Worm (Caenorhabditis elegans) whole organism, L4 larva: ENCODE measurements around the gene sri-40.

Source experiments
- aly-2 ChIP-seq: sonication (generic microtip); optimal IDR thresholded peaks from 2 replicates; lab custom pipeline; 2018; ENCODE audit warnings: missing biosample characterization, missing genetic modification characterization
- ceh-20 ChIP-seq: fragments of 200-800 bp; sonication (Bioruptor generic); IDR thresholded peaks from 2 replicates; pipeline ENCODE4 v1.3.6; 2022; ENCODE audit warnings: missing genetic modification reagents, missing genetic modification characterization, missing compliant biosample characterization
- ceh-32 ChIP-seq: sonication (generic microtip); optimal IDR thresholded peaks from 2 replicates; lab custom pipeline; 2016; ENCODE audit warnings: mild to moderate bottlenecking, missing genetic modification characterization, missing compliant biosample characterization; ENCODE audit not compliant: poor library complexity
- daf-12 ChIP-seq: fragments of 150-350 bp; optimal IDR thresholded peaks from 2 replicates; lab custom pipeline; 2014; ENCODE audit warnings: missing biosample characterization, missing genetic modification reagents, missing genetic modification characterization
- lin-1 ChIP-seq: fragments of 200-800 bp; sonication (Bioruptor generic); IDR thresholded peaks from 2 replicates; pipeline ENCODE4 v1.3.6; 2022; ENCODE audit warnings: missing genetic modification reagents, missing genetic modification characterization, missing compliant biosample characterization
- lir-3 ChIP-seq: sonication (generic microtip); optimal IDR thresholded peaks from 2 replicates; lab custom pipeline; 2016; ENCODE audit warnings: mild to moderate bottlenecking, missing genetic modification characterization, missing compliant biosample characterization
- mdl-1 ChIP-seq, 2 experiments: fragments of 150-350 bp in 1 of 2; sonication (generic microtip) in 1 of 2; optimal IDR thresholded peaks; 2 replicates each; lab custom pipeline; 2014 to 2017; ENCODE audit warnings: missing biosample characterization in 2 of 2, missing genetic modification characterization in 2 of 2
- nhr-237 ChIP-seq: sonication (generic microtip); optimal IDR thresholded peaks from 2 replicates; lab custom pipeline; 2017; ENCODE audit warnings: missing biosample characterization, missing genetic modification characterization
- nhr-25 ChIP-seq: sonication (generic microtip); optimal IDR thresholded peaks from 2 replicates; lab custom pipeline; 2017; ENCODE audit warnings: missing genetic modification characterization, mild to moderate bottlenecking, missing compliant biosample characterization, antibody characterized with exemption, moderate library complexity, borderline replicate concordance; ENCODE audit not compliant: insufficient read depth
- sdz-12 ChIP-seq: fragments of 200-800 bp; sonication (Bioruptor generic); optimal IDR thresholded peaks from 2 replicates; lab custom pipeline; 2018; ENCODE audit warnings: mild to moderate bottlenecking, missing genetic modification characterization, missing compliant biosample characterization
- set-16 ChIP-seq: fragments of 200-800 bp; sonication (Bioruptor generic); IDR thresholded peaks from 2 replicates; pipeline ENCODE4 v1.3.6; 2022; ENCODE audit warnings: missing genetic modification reagents, missing genetic modification characterization, missing compliant biosample characterization
- skn-1 ChIP-seq: fragments of 150-350 bp; optimal IDR thresholded peaks from 2 replicates; lab custom pipeline; 2014; ENCODE audit warnings: missing biosample characterization, missing genetic modification characterization
- zfp-3 ChIP-seq: fragments of 200-800 bp; sonication (Bioruptor generic); conservative IDR thresholded peaks from 2 replicates; pipeline ENCODE4 v1.3.6; 2022; ENCODE audit warnings: missing genetic modification reagents, missing genetic modification characterization, missing compliant biosample characterization

DNA sequence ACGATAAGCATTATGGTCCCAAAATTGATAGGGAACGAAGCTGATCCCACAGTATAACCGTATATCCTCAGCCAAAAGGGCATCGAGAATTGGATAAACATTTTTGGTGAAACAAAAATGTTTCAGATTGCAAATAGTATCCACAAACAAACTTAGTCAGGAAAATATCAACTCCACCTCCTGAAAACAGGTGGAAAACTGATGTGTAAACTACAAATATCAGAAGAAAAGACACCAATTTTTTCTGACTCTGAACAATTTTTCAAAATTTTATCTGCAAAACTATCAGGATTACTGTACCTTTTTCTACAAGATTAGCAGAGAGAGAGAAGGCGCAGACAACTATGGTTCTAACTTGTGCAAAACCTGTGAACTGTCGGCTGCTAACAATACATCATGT is 24.8 kb downstream of the sri-40 start, which contains the start of gene sri-53:
- TF ChIP-seq ceh-20 (GFP tag; lab: Robert Waterston, UW) (no peak), nhr-237 (tag; lab: Kevin White, UChicago) (no peak), skn-1 (tag; lab: Kevin White, UChicago) (no peak), mdl-1 (tag; optimal IDR thresholded peaks at IDR 0.05; lab: Kevin White, UChicago) (no peak), lin-1 (GFP tag; lab: Robert Waterston, UW) (no peak), sdz-12 (no peak), ceh-32 (tag; lab: Kevin White, UChicago) (no peak), nhr-25 (no peak), aly-2 (tag; lab: Kevin White, UChicago) (no peak), set-16 (GFP tag; lab: Robert Waterston, UW) (no peak), daf-12 (tag; lab: Kevin White, UChicago) (no peak), lir-3 (tag; lab: Kevin White, UChicago) (no peak), zfp-3 (GFP tag; lab: Robert Waterston, UW) (no peak)
